Worm (Caenorhabditis elegans) whole organism, L2 larva: Measurements from ENCODE around the gene Y45F10B.3.
"Not testable (repeated sequence)": the region's sequence is repeated elsewhere in the genome, so short reads cannot be mapped to it uniquely, and the experiment has no call there.

Experiments used
- C34F6.9 ChIP-seq: fragments of 150-350 bp; optimal IDR thresholded peaks from 2 replicates; lab custom pipeline; 2014; ENCODE audit warnings: missing biosample characterization, missing genetic modification characterization
- R02D3.7 ChIP-seq: fragments of 150-350 bp; optimal IDR thresholded peaks from 2 replicates; lab custom pipeline; 2014; ENCODE audit warnings: missing biosample characterization, missing genetic modification characterization
- Y55F3AM.14 ChIP-seq: fragments of 200-800 bp; sonication (Bioruptor generic); optimal IDR thresholded peaks from 2 replicates; lab custom pipeline; 2018; ENCODE audit warnings: mild to moderate bottlenecking, missing genetic modification characterization, missing compliant biosample characterization
- ZK546.5 ChIP-seq: sonication (generic microtip); optimal IDR thresholded peaks from 2 replicates; lab custom pipeline; 2017; ENCODE audit warnings: missing biosample characterization, missing genetic modification characterization
- aly-2 ChIP-seq: fragments of 150-350 bp; optimal IDR thresholded peaks from 2 replicates; lab custom pipeline; 2014; ENCODE audit warnings: missing biosample characterization, missing genetic modification characterization
- ama-1 ChIP-seq: fragments of 150-350 bp; optimal IDR thresholded peaks from 2 replicates; lab custom pipeline; 2018; ENCODE audit warnings: inconsistent platforms
- blmp-1 ChIP-seq: sonication (generic microtip); optimal IDR thresholded peaks from 2 replicates; lab custom pipeline; 2017; ENCODE audit warnings: missing genetic modification characterization, mild to moderate bottlenecking, missing compliant biosample characterization, antibody characterized with exemption, moderate library complexity; ENCODE audit not compliant: insufficient read depth
- egl-27 ChIP-seq: sonication (generic microtip); optimal IDR thresholded peaks from 3 replicates; lab custom pipeline; 2017; ENCODE audit warnings: missing biosample characterization, missing genetic modification reagents, missing genetic modification characterization
- elt-1 ChIP-seq: fragments of 150-350 bp; optimal IDR thresholded peaks from 2 replicates; lab custom pipeline; 2014; ENCODE audit warnings: missing biosample characterization, missing genetic modification characterization
- elt-3 ChIP-seq: sonication (generic microtip); optimal IDR thresholded peaks from 2 replicates; lab custom pipeline; 2017; ENCODE audit warnings: missing biosample characterization, missing genetic modification characterization
- fos-1 ChIP-seq: fragments of 150-350 bp; optimal IDR thresholded peaks from 2 replicates; lab custom pipeline; 2014; ENCODE audit warnings: missing biosample characterization, missing genetic modification characterization
- gmeb-1 ChIP-seq: fragments of 150-350 bp; optimal IDR thresholded peaks from 2 replicates; lab custom pipeline; 2014; ENCODE audit warnings: missing biosample characterization, missing genetic modification characterization
- lin-11 ChIP-seq: fragments of 150-350 bp; sonication (generic microtip); optimal IDR thresholded peaks from 2 replicates; lab custom pipeline; 2014; ENCODE audit warnings: missing biosample characterization, missing genetic modification characterization, inconsistent platforms, mixed read lengths
- lin-13 ChIP-seq: fragments of 150-350 bp; optimal IDR thresholded peaks from 2 replicates; lab custom pipeline; 2014; ENCODE audit warnings: missing biosample characterization, missing genetic modification reagents, missing genetic modification characterization
- lin-39 ChIP-seq: fragments of 150-350 bp; optimal IDR thresholded peaks from 2 replicates; lab custom pipeline; 2014; ENCODE audit warnings: missing biosample characterization, missing genetic modification reagents, missing genetic modification characterization
- mab-5 ChIP-seq: fragments of 150-350 bp; optimal IDR thresholded peaks from 2 replicates; lab custom pipeline; 2014; ENCODE audit warnings: missing biosample characterization, missing genetic modification characterization
- nhr-10 ChIP-seq: sonication (generic microtip); optimal IDR thresholded peaks from 2 replicates; lab custom pipeline; 2017; ENCODE audit warnings: missing biosample characterization, missing genetic modification characterization
- nhr-11 ChIP-seq: fragments of 150-350 bp; optimal IDR thresholded peaks from 2 replicates; lab custom pipeline; 2014; ENCODE audit warnings: missing biosample characterization, missing genetic modification characterization
- nhr-129 ChIP-seq: fragments of 150-350 bp; optimal IDR thresholded peaks from 2 replicates; lab custom pipeline; 2014; ENCODE audit warnings: missing biosample characterization, missing genetic modification characterization
- nhr-237 ChIP-seq: fragments of 150-350 bp; optimal IDR thresholded peaks from 2 replicates; lab custom pipeline; 2014; ENCODE audit warnings: missing biosample characterization, missing genetic modification characterization
- nhr-6 ChIP-seq: fragments of 150-350 bp; optimal IDR thresholded peaks from 2 replicates; lab custom pipeline; 2014; ENCODE audit warnings: missing biosample characterization, missing genetic modification characterization
- nhr-77 ChIP-seq: fragments of 150-350 bp; optimal IDR thresholded peaks from 2 replicates; lab custom pipeline; 2014; ENCODE audit warnings: missing biosample characterization, missing genetic modification characterization
- peb-1 ChIP-seq: fragments of 150-350 bp; optimal IDR thresholded peaks from 2 replicates; lab custom pipeline; 2014; ENCODE audit warnings: missing biosample characterization, missing genetic modification characterization
- sem-4 ChIP-seq: fragments of 150-350 bp; optimal IDR thresholded peaks from 2 replicates; lab custom pipeline; 2014; ENCODE audit warnings: missing biosample characterization, missing genetic modification reagents, missing genetic modification characterization
- skn-1 ChIP-seq: sonication (generic microtip); optimal IDR thresholded peaks from 2 replicates; lab custom pipeline; 2017; ENCODE audit warnings: missing biosample characterization, missing genetic modification characterization
- sma-3 ChIP-seq: sonication (generic microtip); optimal IDR thresholded peaks from 2 replicates; lab custom pipeline; 2016; ENCODE audit warnings: missing genetic modification reagents, missing genetic modification characterization, missing compliant biosample characterization
- sma-9 ChIP-seq, 2 experiments: fragments of 150-350 bp in 1 of 2; sonication (generic microtip) in 1 of 2; optimal IDR thresholded peaks; 2 replicates each; lab custom pipeline; 2014 to 2016; ENCODE audit warnings: missing genetic modification characterization in 2 of 2, mild to moderate bottlenecking in 1 of 2, missing biosample characterization in 1 of 2, missing compliant biosample characterization in 1 of 2, missing genetic modification reagents in 1 of 2, moderate library complexity in 1 of 2
- snpc-4 ChIP-seq: fragments of 150-350 bp; optimal IDR thresholded peaks from 2 replicates; lab custom pipeline; 2014; ENCODE audit warnings: missing biosample characterization, missing genetic modification characterization
- unc-55 ChIP-seq: fragments of 150-350 bp; sonication (generic microtip); optimal IDR thresholded peaks from 3 replicates; lab custom pipeline; 2014; ENCODE audit warnings: missing biosample characterization, missing genetic modification reagents, missing genetic modification characterization
- ztf-1 ChIP-seq: fragments of 200-800 bp; sonication (Bioruptor generic); conservative IDR thresholded peaks from 2 replicates; pipeline ENCODE4 v1.3.6; 2022; ENCODE audit warnings: missing genetic modification characterization, missing compliant biosample characterization

Y45F10B.3 gene

DNA sequence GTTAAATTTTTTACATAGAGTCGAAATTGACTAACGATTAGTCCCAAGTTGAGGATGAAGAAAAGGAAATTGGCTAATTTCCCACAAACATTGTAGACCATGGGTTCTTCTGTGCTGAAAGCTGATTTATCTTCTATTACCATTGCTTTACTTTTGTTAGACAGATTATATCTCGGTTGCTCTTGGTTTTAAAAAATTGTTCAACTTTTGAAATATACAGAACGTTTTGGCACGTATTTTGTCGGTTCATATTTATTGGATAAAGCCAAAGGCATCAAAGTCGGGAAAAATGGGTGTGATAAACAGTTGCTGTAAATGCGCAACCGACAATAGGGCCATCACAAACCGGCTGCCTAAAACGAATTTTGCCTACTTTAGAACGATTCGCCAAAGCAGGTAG is 1.8 kb upstream of the Y45F10B.3 start, which contains the start of gene tsp-5:
TSS of gene tsp-5 (minus strand) at position 101 of the 400 bp plus-strand sequence.
- TF ChIP-seq snpc-4 (tag; lab: Kevin White, UChicago) (no peak), ztf-1 (GFP tag; lab: Robert Waterston, UW) (no peak), peb-1 (tag; lab: Kevin White, UChicago) (no peak), elt-3 (tag; lab: Kevin White, UChicago) (no peak), nhr-10 (tag; lab: Kevin White, UChicago) (no peak), lin-39 (tag; lab: Kevin White, UChicago) (no peak), ZK546.5 (no peak), unc-55 (GFP tag; lab: Kevin White, UChicago) (no peak)

DNA sequence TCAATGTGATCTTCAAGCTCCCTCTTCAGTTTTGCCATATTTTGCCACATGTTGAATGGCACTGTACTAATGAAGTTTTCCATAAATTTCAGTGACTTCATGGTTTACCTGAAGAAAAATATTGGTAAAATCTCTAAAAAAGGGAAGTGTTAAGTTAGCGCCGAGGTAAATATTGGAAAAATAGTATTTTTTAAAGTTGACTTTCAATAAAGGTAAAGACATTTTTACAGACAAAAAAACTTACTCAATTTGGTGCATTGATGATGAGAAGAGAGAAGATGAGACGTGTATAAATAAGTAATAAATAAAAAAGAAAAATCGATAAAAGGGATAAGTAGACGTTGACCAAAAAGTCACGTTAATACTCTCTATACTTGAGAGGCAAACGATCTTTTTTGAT is 4.4 kb downstream of the Y45F10B.3 start, which contains the start of gene Y45F10B.9:
TSS of gene Y45F10B.9 (minus strand) at position 101 of the 400 bp plus-strand sequence.
- not testable (repeated sequence) for TF ChIP-seq peb-1, C34F6.9, R02D3.7 (tag; lab: Kevin White, UChicago)

DNA sequence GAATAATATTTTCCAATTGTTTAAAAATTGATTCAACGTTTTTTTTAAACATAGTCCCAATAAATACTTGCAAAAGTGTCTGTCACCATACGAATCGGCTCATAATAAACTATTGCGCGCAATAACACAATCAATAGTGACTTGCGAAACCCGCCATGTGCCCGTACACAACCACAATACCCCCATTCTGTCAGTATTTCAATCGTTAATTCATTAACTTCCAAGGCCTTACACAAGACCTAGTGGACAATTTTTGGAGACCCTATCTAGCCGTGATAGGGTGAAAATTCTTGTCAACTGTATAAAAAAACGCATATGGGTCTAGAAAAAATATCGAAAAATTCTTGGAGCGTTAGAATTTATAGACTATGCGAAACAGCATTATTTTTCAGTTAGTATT is 7.2 kb downstream of the Y45F10B.3 start:
- TF ChIP-seq nhr-237 (tag; lab: Kevin White, UChicago) (no peak), R02D3.7 (tag; lab: Kevin White, UChicago) (no peak), snpc-4 (tag; lab: Kevin White, UChicago) (peak; percentile 60)

DNA sequence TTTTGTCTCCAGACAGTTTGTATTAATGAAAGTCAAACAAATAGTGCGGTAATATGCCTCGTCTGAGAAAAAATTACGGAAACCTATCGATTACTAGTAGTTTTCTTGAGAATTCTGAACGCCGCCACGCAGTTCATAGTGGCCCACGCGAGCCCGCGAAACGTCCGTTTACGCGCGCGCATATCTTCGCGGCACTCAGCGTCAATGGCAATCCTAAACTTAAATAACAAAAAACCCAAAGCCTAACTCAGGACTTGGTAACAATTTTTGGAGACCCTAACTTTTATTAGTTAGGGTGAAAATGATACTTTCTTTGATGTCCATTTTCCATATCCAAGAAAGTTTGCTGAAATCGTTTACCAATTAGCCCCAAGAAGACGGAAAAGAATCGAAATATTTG is 8.0 kb downstream of the Y45F10B.3 start:
- TF ChIP-seq nhr-129 (tag; lab: Kevin White, UChicago) (no peak), nhr-11 (tag; lab: Kevin White, UChicago) (no peak), nhr-77 (tag; lab: Kevin White, UChicago) (no peak)

DNA sequence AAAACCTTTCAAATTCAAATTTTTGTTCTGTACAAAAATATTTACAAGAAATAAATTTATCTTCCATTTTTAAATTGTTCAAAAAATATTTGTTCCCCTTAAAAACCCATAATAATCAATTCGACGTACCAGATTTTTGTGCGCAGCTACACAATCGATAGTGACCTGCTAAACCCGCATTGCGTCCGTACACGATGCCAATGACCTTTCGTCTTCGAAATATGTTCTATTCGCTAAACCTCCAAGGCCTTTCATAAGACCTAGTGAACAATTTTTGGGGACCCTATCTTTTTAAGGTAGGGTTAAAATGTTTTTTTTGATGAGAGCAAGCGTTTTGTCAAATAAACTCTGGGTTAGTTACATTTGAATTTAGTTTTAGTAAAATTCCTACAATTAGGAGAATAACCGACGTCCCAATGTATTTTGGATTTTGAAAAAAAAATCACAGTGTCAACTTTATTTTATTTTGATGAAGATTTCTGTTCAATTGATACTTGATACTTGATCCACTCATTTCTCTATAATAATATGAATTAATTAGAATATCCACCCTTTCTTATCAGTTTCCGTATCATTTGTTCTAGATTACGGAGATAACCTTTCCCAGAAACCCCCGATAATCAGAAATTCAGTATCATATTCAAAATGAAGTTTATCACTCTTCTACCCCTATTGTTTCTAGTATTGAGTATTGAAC is 8.7 kb downstream of the Y45F10B.3 start, which contains the start of gene Y45F10B.59:
TSS of gene Y45F10B.59 (plus strand) at position 647 of the 697 bp plus-strand sequence.
- TF ChIP-seq snpc-4 (tag; lab: Kevin White, UChicago) (peak; percentile 60), unc-55 (GFP tag; lab: Kevin White, UChicago) (no peak), C34F6.9 (tag; lab: Kevin White, UChicago) (no peak)

DNA sequence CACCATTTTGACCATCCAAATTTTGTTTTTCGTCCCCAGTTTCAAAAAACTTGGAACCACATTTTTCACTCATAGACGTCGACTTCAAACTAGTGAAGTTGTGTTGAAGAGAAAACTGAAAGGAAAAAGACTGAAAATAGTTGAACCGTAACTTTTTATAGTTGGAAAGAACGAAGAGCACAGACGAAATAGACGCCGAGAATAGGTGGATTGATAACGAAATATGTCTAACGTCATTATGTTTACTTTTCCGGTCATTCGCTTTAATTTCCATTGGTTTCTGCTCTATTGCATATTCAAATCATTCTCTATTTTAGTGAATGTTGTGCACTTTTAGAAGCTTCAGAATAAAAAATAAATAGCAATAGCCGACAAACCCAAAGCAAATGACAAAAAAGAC is 16.3 kb downstream of the Y45F10B.3 start, which contains the start of gene C08F11.13:
TSS of gene C08F11.13 (minus strand) at position 138 of the 400 bp plus-strand sequence.
- no peak for TF ChIP-seq egl-27 (tag; lab: Kevin White, UChicago)
- no peak for TF ChIP-seq ZK546.5
- peak; percentile 12 for TF ChIP-seq nhr-129 (tag; lab: Kevin White, UChicago)
- no peak for TF ChIP-seq nhr-6 (tag; lab: Kevin White, UChicago)
- TF ChIP-seq lin-11 (tag; lab: Kevin White, UChicago) = no peak
- TF ChIP-seq blmp-1 (tag; lab: Kevin White, UChicago) = no peak
- TF ChIP-seq nhr-11 (tag; lab: Kevin White, UChicago) = no peak
- TF ChIP-seq aly-2 (tag; lab: Kevin White, UChicago) = no peak
- TF ChIP-seq lin-13 (GFP tag; lab: Kevin White, UChicago) = no peak
- TF ChIP-seq skn-1 (tag; lab: Kevin White, UChicago) = no peak
- peak; percentile 43 for TF ChIP-seq fos-1 (tag; lab: Kevin White, UChicago)
- TF ChIP-seq ztf-1 (GFP tag; lab: Robert Waterston, UW) = no peak
- TF ChIP-seq sma-9 (GFP tag; optimal IDR thresholded peaks at IDR 0.05; lab: Kevin White, UChicago) = peak; percentile 60
- TF ChIP-seq sma-9 (tag; optimal IDR thresholded peaks at IDR 0.05; lab: Kevin White, UChicago) = no peak
- peak; percentile 18 for TF ChIP-seq gmeb-1 (tag; lab: Kevin White, UChicago)
- TF ChIP-seq mab-5 (tag; lab: Kevin White, UChicago) = no peak
- TF ChIP-seq elt-1 (tag; lab: Kevin White, UChicago) = no peak
- no peak for TF ChIP-seq Y55F3AM.14 (GFP tag; lab: Kevin White, UChicago)
- TF ChIP-seq sem-4 (tag; lab: Kevin White, UChicago) = no peak
- TF ChIP-seq ama-1 (lab: Kevin White, UChicago) = no peak
- TF ChIP-seq peb-1 (tag; lab: Kevin White, UChicago) = no peak
- TF ChIP-seq sma-3 = no peak
